Fruit fly (Drosophila melanogaster) whole organism, embryonic: ENCODE data around the gene Polr3F.

Experiments used
- Awh ChIP-seq: fragments of 200-800 bp; sonication (Bioruptor generic); IDR thresholded peaks from 2 replicates; pipeline ENCODE4, ENCODE4 v1.3.6; 2022; ENCODE audit warnings: missing biosample characterization, missing genetic modification characterization
- Bgb ChIP-seq: fragments of 200-800 bp; sonication (Bioruptor generic); IDR thresholded peaks from 2 replicates; pipeline ENCODE4 v1.3.6; 2022; ENCODE audit warnings: missing biosample characterization, missing genetic modification characterization; ENCODE audit not compliant: partially characterized antibody
- C15 ChIP-seq: fragments of 200-800 bp; sonication (Bioruptor generic); IDR thresholded peaks from 3 replicates; pipeline ENCODE4 v1.3.6; 2022; ENCODE audit warnings: missing biosample characterization, missing genetic modification characterization
- CG10274 ChIP-seq: fragments of 200-800 bp; sonication (Bioruptor generic); optimal IDR thresholded peaks from 3 replicates; lab custom pipeline; 2017; ENCODE audit warnings: missing biosample characterization, mild to moderate bottlenecking, missing genetic modification characterization
- CG11504 ChIP-seq: fragments of 200-800 bp; sonication (Bioruptor generic); optimal IDR thresholded peaks from 3 replicates; lab custom pipeline; 2019; ENCODE audit warnings: missing biosample characterization, mild to moderate bottlenecking, missing genetic modification characterization, moderate library complexity
- CG12942 ChIP-seq: fragments of 200-800 bp; sonication (Bioruptor generic); optimal IDR thresholded peaks from 3 replicates; lab custom pipeline; 2016; ENCODE audit warnings: missing biosample characterization, missing genetic modification characterization
- CG14860 ChIP-seq: fragments of 200-800 bp; sonication (Bioruptor generic); IDR thresholded peaks from 3 replicates; pipeline ENCODE4 v1.3.6; 2022; ENCODE audit warnings: missing biosample characterization, missing genetic modification characterization; ENCODE audit not compliant: partially characterized antibody
- CG17612 ChIP-seq: fragments of 200-800 bp; sonication (Bioruptor generic); IDR thresholded peaks from 2 replicates; pipeline ENCODE4 v1.3.6; 2022; ENCODE audit warnings: missing biosample characterization, missing genetic modification characterization
- CG18764 ChIP-seq: fragments of 200-800 bp; sonication (Bioruptor generic); optimal IDR thresholded peaks from 3 replicates; lab custom pipeline; 2016; ENCODE audit warnings: missing biosample characterization, missing genetic modification characterization
- CG2678 ChIP-seq: fragments of 200-800 bp; sonication (Bioruptor generic); optimal IDR thresholded peaks from 3 replicates; lab custom pipeline; 2019; ENCODE audit warnings: missing biosample characterization, mild to moderate bottlenecking, missing genetic modification characterization, moderate library complexity
- CG3065 ChIP-seq: fragments of 200-800 bp; sonication (Bioruptor generic); optimal IDR thresholded peaks from 2 replicates; lab custom pipeline; 2016; ENCODE audit warnings: missing biosample characterization, missing genetic modification characterization
- CG31365 ChIP-seq: fragments of 200-800 bp; sonication (Bioruptor generic); optimal IDR thresholded peaks from 2 replicates; lab custom pipeline; 2018; ENCODE audit warnings: missing biosample characterization, mild to moderate bottlenecking, missing genetic modification characterization
- CG32767 ChIP-seq: fragments of 200-800 bp; sonication (Bioruptor generic); IDR thresholded peaks from 2 replicates; pipeline ENCODE4 v1.3.6; 2022; ENCODE audit warnings: missing biosample characterization, missing genetic modification characterization
- CG3847 ChIP-seq: fragments of 200-800 bp; sonication (Bioruptor generic); IDR thresholded peaks from 2 replicates; pipeline ENCODE4 v1.3.6; 2022; ENCODE audit warnings: missing biosample characterization, missing genetic modification characterization
- CG4282 ChIP-seq: fragments of 200-800 bp; sonication (Bioruptor generic); optimal IDR thresholded peaks from 2 replicates; lab custom pipeline; 2016; ENCODE audit warnings: missing biosample characterization, missing genetic modification characterization
- CG4707 ChIP-seq: fragments of 200-800 bp; sonication (Bioruptor generic); optimal IDR thresholded peaks from 2 replicates; lab custom pipeline; 2018; ENCODE audit warnings: missing biosample characterization, mild to moderate bottlenecking, missing genetic modification characterization, moderate library complexity
- CG6689 ChIP-seq: fragments of 200-800 bp; sonication (Bioruptor generic); IDR thresholded peaks from 2 replicates; pipeline ENCODE4 v1.3.6; 2022; ENCODE audit warnings: missing biosample characterization, missing genetic modification characterization
- CG6854 ChIP-seq: fragments of 200-800 bp; sonication (Bioruptor generic); optimal IDR thresholded peaks from 3 replicates; lab custom pipeline; 2017; ENCODE audit warnings: missing biosample characterization, mild to moderate bottlenecking, missing genetic modification characterization
- CG8388 ChIP-seq: fragments of 200-800 bp; sonication (Bioruptor generic); optimal IDR thresholded peaks from 2 replicates; lab custom pipeline; 2019; ENCODE audit warnings: missing biosample characterization, mild to moderate bottlenecking, missing genetic modification characterization, moderate library complexity
- CTCF ChIP-seq: fragments of 200-800 bp; sonication (Bioruptor generic); optimal IDR thresholded peaks from 2 replicates; lab custom pipeline; 2017; ENCODE audit warnings: missing biosample characterization, mild to moderate bottlenecking, missing genetic modification characterization, moderate library complexity
- D19B ChIP-seq: fragments of 200-800 bp; sonication (Bioruptor generic); optimal IDR thresholded peaks from 2 replicates; lab custom pipeline; 2017; ENCODE audit warnings: missing biosample characterization, mild to moderate bottlenecking, missing genetic modification characterization
- Eip74EF ChIP-seq, 2 experiments: fragments of 200-800 bp in 1 of 2; fragments of >200 bp in 1 of 2; sonication (Bioruptor generic) in 1 of 2; optimal IDR thresholded peaks; 2 replicates each; lab custom pipeline; 2017 to 2019; ENCODE audit warnings: missing biosample characterization in 2 of 2, missing genetic modification characterization in 2 of 2, mild to moderate bottlenecking in 1 of 2, moderate library complexity in 1 of 2
- Fer1 ChIP-seq: fragments of 200-800 bp; sonication (Bioruptor generic); optimal IDR thresholded peaks from 2 replicates; lab custom pipeline; 2017; ENCODE audit warnings: missing biosample characterization, mild to moderate bottlenecking, missing genetic modification characterization
- H15 ChIP-seq: fragments of 200-800 bp; sonication (Bioruptor generic); IDR thresholded peaks from 3 replicates; pipeline ENCODE4 v1.3.6; 2022; ENCODE audit warnings: missing biosample characterization, missing genetic modification characterization
- Mad ChIP-seq: fragments of 200-800 bp; sonication (Bioruptor generic); optimal IDR thresholded peaks from 2 replicates; lab custom pipeline; 2016; ENCODE audit warnings: missing biosample characterization, missing genetic modification characterization
- Mes4 ChIP-seq: fragments of 200-800 bp; sonication (Bioruptor generic); optimal IDR thresholded peaks from 2 replicates; lab custom pipeline; 2016; ENCODE audit warnings: missing biosample characterization, missing genetic modification characterization
- NC2β ChIP-seq: fragments of 200-800 bp; sonication (Bioruptor generic); optimal IDR thresholded peaks from 2 replicates; lab custom pipeline; 2016; ENCODE audit warnings: missing biosample characterization, missing genetic modification characterization
- NFAT ChIP-seq: fragments of 200-800 bp; sonication (Bioruptor generic); IDR thresholded peaks from 2 replicates; pipeline ENCODE4 v1.3.6; 2022; ENCODE audit warnings: missing biosample characterization, missing genetic modification characterization
- Nf-YA ChIP-seq: fragments of 200-800 bp; sonication (Bioruptor generic); IDR thresholded peaks from 2 replicates; pipeline ENCODE4 v1.3.6; 2022; ENCODE audit warnings: missing biosample characterization, missing genetic modification characterization
- Opbp ChIP-seq: fragments of 200-800 bp; sonication (Bioruptor generic); IDR thresholded peaks from 3 replicates; pipeline ENCODE4 v1.3.6; 2022; ENCODE audit warnings: missing biosample characterization, missing genetic modification characterization; ENCODE audit not compliant: partially characterized antibody
- Rx ChIP-seq: fragments of 200-800 bp; sonication (Bioruptor generic); IDR thresholded peaks from 2 replicates; pipeline ENCODE4 v1.3.6; 2022; ENCODE audit warnings: missing biosample characterization, missing genetic modification characterization
- Vsx1 ChIP-seq: fragments of 200-800 bp; sonication (Bioruptor generic); optimal IDR thresholded peaks from 2 replicates; lab custom pipeline; 2017; ENCODE audit warnings: missing biosample characterization, mild to moderate bottlenecking, missing genetic modification characterization, missing genetic modification reagents
- Xbp1 ChIP-seq: fragments of 200-800 bp; sonication (Bioruptor generic); optimal IDR thresholded peaks from 3 replicates; lab custom pipeline; 2016; ENCODE audit warnings: missing biosample characterization, mild to moderate bottlenecking, missing genetic modification characterization
- ato ChIP-seq: fragments of 200-800 bp; sonication (Bioruptor generic); IDR thresholded peaks from 2 replicates; pipeline ENCODE4 v1.3.6; 2022; ENCODE audit warnings: missing biosample characterization, missing genetic modification characterization; ENCODE audit not compliant: partially characterized antibody
- bbx ChIP-seq: fragments of 200-800 bp; sonication (Bioruptor generic); IDR thresholded peaks from 2 replicates; pipeline ENCODE4 v1.3.6; 2022; ENCODE audit warnings: missing biosample characterization, missing genetic modification characterization; ENCODE audit not compliant: partially characterized antibody
- corto ChIP-seq: fragments of 200-800 bp; sonication (Bioruptor generic); optimal IDR thresholded peaks from 2 replicates; lab custom pipeline; 2016; ENCODE audit warnings: missing biosample characterization, mild to moderate bottlenecking, missing genetic modification characterization, moderate library complexity
- emc ChIP-seq: fragments of 200-800 bp; sonication (Bioruptor generic); optimal IDR thresholded peaks from 2 replicates; lab custom pipeline; 2016; ENCODE audit warnings: missing biosample characterization, missing genetic modification characterization
- ems ChIP-seq: fragments of 200-800 bp; sonication (Bioruptor generic); optimal IDR thresholded peaks from 3 replicates; lab custom pipeline; 2016; ENCODE audit warnings: missing biosample characterization, missing genetic modification characterization
- exex ChIP-seq: fragments of 200-800 bp; sonication (Bioruptor generic); optimal IDR thresholded peaks from 4 replicates; lab custom pipeline; 2018; ENCODE audit warnings: missing biosample characterization, mild to moderate bottlenecking, missing genetic modification characterization, moderate library complexity
- eyg ChIP-seq: fragments of 200-800 bp; sonication (Bioruptor generic); optimal IDR thresholded peaks from 3 replicates; lab custom pipeline; 2016; ENCODE audit warnings: missing biosample characterization, missing genetic modification characterization
- gce ChIP-seq: fragments of 200-800 bp; sonication (Bioruptor generic); IDR thresholded peaks from 3 replicates; pipeline ENCODE4 v1.3.6; 2022; ENCODE audit warnings: missing biosample characterization, missing genetic modification characterization
- h ChIP-seq: fragments of >200 bp; optimal IDR thresholded peaks from 2 replicates; lab custom pipeline; 2017
- mirr ChIP-seq: fragments of 200-800 bp; sonication (Bioruptor generic); optimal IDR thresholded peaks from 3 replicates; lab custom pipeline; 2018; ENCODE audit warnings: missing biosample characterization, mild to moderate bottlenecking, missing genetic modification characterization
- onecut ChIP-seq: fragments of 200-800 bp; sonication (Bioruptor generic); IDR thresholded peaks from 2 replicates; pipeline ENCODE4 v1.3.6; 2022; ENCODE audit warnings: missing biosample characterization, missing genetic modification characterization
- pho ChIP-seq: fragments of 200-800 bp; sonication (Bioruptor generic); optimal IDR thresholded peaks from 2 replicates; lab custom pipeline; 2016; ENCODE audit warnings: missing biosample characterization, missing genetic modification characterization
- sna ChIP-seq: fragments of 200-800 bp; sonication (Bioruptor generic); IDR thresholded peaks from 2 replicates; pipeline ENCODE4 v1.3.6; 2022; ENCODE audit warnings: missing biosample characterization, missing genetic modification characterization; ENCODE audit not compliant: partially characterized antibody
- so ChIP-seq: fragments of 200-800 bp; sonication (Bioruptor generic); IDR thresholded peaks from 3 replicates; pipeline ENCODE4 v1.3.6; 2022; ENCODE audit warnings: missing biosample characterization, missing genetic modification characterization
- tll ChIP-seq, 2 experiments: fragments of 200-800 bp in 1 of 2; fragments of >200 bp in 1 of 2; sonication (Bioruptor generic) in 1 of 2; optimal IDR thresholded peaks; 2 replicates each; lab custom pipeline; 2017 to 2019; ENCODE audit warnings: missing biosample characterization in 2 of 2, missing genetic modification characterization in 2 of 2, mild to moderate bottlenecking in 1 of 2, moderate library complexity in 1 of 2
- tna ChIP-seq: fragments of 200-800 bp; sonication (Bioruptor generic); IDR thresholded peaks from 2 replicates; pipeline ENCODE4 v1.3.6; 2022; ENCODE audit warnings: missing biosample characterization, missing genetic modification characterization; ENCODE audit not compliant: partially characterized antibody

Polr3F gene

DNA sequence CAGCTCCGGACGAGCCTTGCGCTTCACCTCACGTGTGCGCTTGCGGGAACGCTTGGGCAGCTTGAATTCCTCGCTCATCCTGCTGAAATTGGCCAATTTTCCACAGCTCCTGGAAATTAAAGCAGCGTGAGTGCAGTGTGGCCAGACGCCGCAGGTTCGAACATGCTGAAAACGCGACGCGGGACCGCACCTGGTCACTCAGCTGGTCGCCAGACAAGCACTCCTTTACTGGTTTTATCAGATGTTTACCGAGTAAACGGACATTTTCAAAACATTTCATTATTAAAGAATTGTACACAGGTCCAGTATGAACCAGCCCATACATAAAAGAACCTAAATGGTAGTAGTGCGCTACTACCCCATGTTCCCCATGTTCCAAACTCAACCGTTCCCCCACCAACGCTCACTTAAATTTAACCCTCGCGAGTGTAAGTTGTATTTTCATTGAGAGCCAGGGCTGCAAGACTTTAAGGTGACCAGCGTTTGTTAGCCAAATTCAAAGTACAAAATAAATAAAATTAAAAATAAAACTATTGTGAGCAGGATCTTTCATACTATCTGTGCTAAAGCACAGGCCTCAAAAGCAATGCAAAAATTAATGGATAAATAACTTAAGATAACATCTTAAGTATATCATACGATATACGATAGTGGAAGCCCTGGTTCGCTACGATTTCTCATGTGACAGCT, 4.8 kb downstream of the Polr3F start, which contains the start of the genes JMJD6, CG7071 and Muted (continued):
- TF ChIP-seq CG2678 (tag; lab: Kevin White, UChicago): peak; percentile 92
- TF ChIP-seq CG8388 (GFP tag; lab: Kevin White, UChicago): peak; percentile 87
- TF ChIP-seq Mad (GFP tag; lab: Kevin White, UChicago): peak; percentile 83
- TF ChIP-seq CG4282 (GFP tag; lab: Kevin White, UChicago): peak; percentile 88
- peak; percentile 81 for TF ChIP-seq Mes4
- peak; percentile 63; the same call in 1 of the 2 replicates for TF ChIP-seq bbx (GFP tag; lab: Robert Waterston, UW)
- peak; percentile 64 for TF ChIP-seq emc (GFP tag; lab: Kevin White, UChicago)
- peak; percentile 77 for TF ChIP-seq exex (tag; lab: Kevin White, UChicago)
- TF ChIP-seq H15 (GFP tag; lab: Robert Waterston, UW): peak; percentile 87
- TF ChIP-seq CG14860: peak; percentile 58; the same call in 1 of the 3 replicates
- TF ChIP-seq NFAT: peak; percentile 89
- TF ChIP-seq CG6689 (GFP tag; lab: Robert Waterston, UW): peak; percentile 92
- TF ChIP-seq Vsx1: peak; percentile 79
- peak; percentile 74 for TF ChIP-seq C15 (GFP tag; lab: Robert Waterston, UW)
- peak; percentile 90 for TF ChIP-seq Rx (GFP tag; lab: Robert Waterston, UW)
- TF ChIP-seq eyg (GFP tag; lab: Kevin White, UChicago): peak; percentile 81
- peak; percentile 85 for TF ChIP-seq Awh (GFP tag; lab: Robert Waterston, UW)
- peak; percentile 87 for TF ChIP-seq CG18764 (GFP tag; lab: Kevin White, UChicago)
- TF ChIP-seq onecut (GFP tag; lab: Robert Waterston, UW): peak; percentile 72
- peak; percentile 68 for TF ChIP-seq Bgb (GFP tag; lab: Robert Waterston, UW)
- TF ChIP-seq CG3065 (GFP tag; lab: Kevin White, UChicago): peak; percentile 78
- peak; percentile 89 for TF ChIP-seq CG12942
- peak; percentile 60; the same call in 1 of the 3 replicates for TF ChIP-seq Opbp (GFP tag; lab: Robert Waterston, UW)
- peak; percentile 83; the same call in 1 of the 2 replicates for TF ChIP-seq CG32767 (GFP tag; lab: Robert Waterston, UW)
- peak in 1 of 2 experiments; percentile 62 for TF ChIP-seq Eip74EF (GFP tag; optimal IDR thresholded peaks at IDR 0.05; lab: Kevin White, UChicago)
- TF ChIP-seq so (GFP tag; lab: Robert Waterston, UW): peak; percentile 90
- TF ChIP-seq CG17612 (GFP tag; lab: Robert Waterston, UW): peak; percentile 81
- TF ChIP-seq Fer1: peak; percentile 92
- TF ChIP-seq CG3847 (GFP tag; lab: Robert Waterston, UW): peak; percentile 95
- TF ChIP-seq CG6854 (GFP tag; lab: Kevin White, UChicago): peak; percentile 39
- TF ChIP-seq h (lab: Kevin White, UChicago): no peak
- TF ChIP-seq ems (GFP tag; lab: Kevin White, UChicago): peak; percentile 89
- peak; percentile 76 for TF ChIP-seq corto
- peak; percentile 84 for TF ChIP-seq NC2β (GFP tag; lab: Kevin White, UChicago)
- peak; percentile 42; the same call in 1 of the 2 replicates for TF ChIP-seq tna (GFP tag; lab: Robert Waterston, UW)
- TF ChIP-seq tll (GFP tag; optimal IDR thresholded peaks at IDR 0.05; lab: Kevin White, UChicago): peak in 1 of 2 experiments; percentile 11
- peak; percentile 30 for TF ChIP-seq CG31365 (tag; lab: Kevin White, UChicago)
- TF ChIP-seq CG10274: peak; percentile 55
- TF ChIP-seq CG4707: peak; percentile 48
- peak; percentile 86 for TF ChIP-seq CG11504 (tag; lab: Kevin White, UChicago)
- peak; percentile 75 for TF ChIP-seq mirr (GFP tag; lab: Kevin White, UChicago)
- peak; percentile 58; the same call in 1 of the 2 replicates for TF ChIP-seq ato (GFP tag; lab: Robert Waterston, UW)
- peak; percentile 18 for TF ChIP-seq CTCF
- peak; percentile 76 for TF ChIP-seq D19B (GFP tag; lab: Kevin White, UChicago)
- TF ChIP-seq sna (GFP tag; lab: Robert Waterston, UW): peak; percentile 91
- peak; percentile 82; the same call in 2 of the 3 replicates for TF ChIP-seq gce (GFP tag; lab: Robert Waterston, UW)
- TF ChIP-seq Nf-YA (GFP tag; lab: Robert Waterston, UW): peak; percentile 53; the same call in 1 of the 2 replicates
- peak; percentile 91 for TF ChIP-seq pho (GFP tag; lab: Kevin White, UChicago)
- peak; percentile 96 for TF ChIP-seq Xbp1 (GFP tag; lab: Kevin White, UChicago)
